Worm (Caenorhabditis elegans): ENCODE results near the gene B0244.17.

B0244.17 gene

ce11 chrIII:5710676-5711075, 22.3 kb upstream of the B0244.17 start (continued):
- no peak for TF ChIP-seq zip-4 (GFP tag; optimal IDR thresholded peaks at IDR 0.05)
- TF ChIP-seq nhr-85 (tag): peak; percentile 80
- TF ChIP-seq lin-14 (GFP tag; optimal IDR thresholded peaks at IDR 0.05): peak; percentile 69
- TF ChIP-seq mab-9 (GFP tag; IDR thresholded peaks at IDR 0.05): no peak
- no peak for TF ChIP-seq nhr-76 (tag; optimal IDR thresholded peaks at IDR 0.05)
- TF ChIP-seq ceh-90 (tag; optimal IDR thresholded peaks at IDR 0.05): no peak

ce11 chrIII:5711242-5711641, 21.8 kb upstream of the B0244.17 start, which contains the start of gene rbm-26:
rbm-26 (plus strand) TSS chrIII:5711542.
- TF ChIP-seq unc-30 (tag; optimal IDR thresholded peaks at IDR 0.05): no peak
- TF ChIP-seq ces-1 (GFP tag; optimal IDR thresholded peaks at IDR 0.05): no peak
- peak; percentile 56 for TF ChIP-seq blmp-1 (tag; optimal IDR thresholded peaks at IDR 0.05)
- no peak for TF ChIP-seq mep-1 (tag; optimal IDR thresholded peaks at IDR 0.05)
- TF ChIP-seq lir-3 (tag; optimal IDR thresholded peaks at IDR 0.05; ENCODE audit: poor library complexity): no peak
- no peak for TF ChIP-seq vab-15 (tag; optimal IDR thresholded peaks at IDR 0.05)
- TF ChIP-seq pag-3 (tag; optimal IDR thresholded peaks at IDR 0.05; ENCODE audit: borderline replicate concordance, insufficient read depth): no peak
- TF ChIP-seq lin-39 (tag; optimal IDR thresholded peaks at IDR 0.05): no peak

- TF ChIP-seq nhr-47 (tag; optimal IDR thresholded peaks at IDR 0.05) (no peak), nhr-71 (tag; optimal IDR thresholded peaks at IDR 0.05) (no peak), nhr-20 (tag; optimal IDR thresholded peaks at IDR 0.05) (no peak), nhr-77 (tag; optimal IDR thresholded peaks at IDR 0.05) (no peak), snpc-4 (tag; optimal IDR thresholded peaks at IDR 0.05) (no peak), egl-13 (tag; optimal IDR thresholded peaks at IDR 0.05) (no peak), nhr-90 (tag; optimal IDR thresholded peaks at IDR 0.05; ENCODE audit: poor library complexity) (no peak), aha-1 (tag; optimal IDR thresholded peaks at IDR 0.05) (no peak), hlh-17 (GFP tag; optimal IDR thresholded peaks at IDR 0.05; ENCODE audit: borderline replicate concordance) (no peak), tlp-1 (tag; optimal IDR thresholded peaks at IDR 0.05) (no peak), sup-37 (GFP tag; optimal IDR thresholded peaks at IDR 0.05) (no peak), ceh-8 (GFP tag; optimal IDR thresholded peaks at IDR 0.05) (no peak), ces-1 (GFP tag; optimal IDR thresholded peaks at IDR 0.05) (no peak), vab-15 (tag; optimal IDR thresholded peaks at IDR 0.05) (no peak), mdl-1 (tag; optimal IDR thresholded peaks at IDR 0.05) (no peak), fkh-10 (GFP tag; optimal IDR thresholded peaks at IDR 0.05) (no peak)
Observed at ce11 chrIII:5711881-5712643, 21.0 kb upstream of the B0244.17 start.

- TF ChIP-seq F16B12.6 (tag; optimal IDR thresholded peaks at IDR 0.05) (no peak), irx-1 (tag; optimal IDR thresholded peaks at IDR 0.05) (no peak), lin-35 (GFP tag; optimal IDR thresholded peaks at IDR 0.05) (peak in 1 of 2 experiments; percentile 29), lin-15B (tag; optimal IDR thresholded peaks at IDR 0.05) (no peak), lin-14 (GFP tag; optimal IDR thresholded peaks at IDR 0.05) (peak; percentile 1), elt-3 (tag; optimal IDR thresholded peaks at IDR 0.05) (peak in 1 of 6 experiments; percentile 8)
Observed at ce11 chrIII:5714230-5714983, 18.6 kb upstream of the B0244.17 start, which contains the start of gene arf-1. arf-1 (plus strand) TSS chrIII:5714886.
